Fruit fly (Drosophila melanogaster) whole organism, adult: ENCODE measurements around the gene Kul.

Experiments used
- CG12768 ChIP-seq: fragments of 200-800 bp; sonication (Bioruptor generic); optimal IDR thresholded peaks from 2 replicates; lab custom pipeline; 2017; ENCODE audit warnings: missing biosample characterization, missing genetic modification characterization, mild to moderate bottlenecking, moderate library complexity, missing genetic modification reagents
- CG5204 ChIP-seq: fragments of 200-800 bp; sonication (Bioruptor generic); optimal IDR thresholded peaks from 2 replicates; lab custom pipeline; 2016; ENCODE audit warnings: missing biosample characterization, missing genetic modification characterization
- CG7045 ChIP-seq: fragments of 200-800 bp; sonication (Bioruptor generic); optimal IDR thresholded peaks from 2 replicates; lab custom pipeline; 2017; ENCODE audit warnings: missing biosample characterization, mild to moderate bottlenecking, missing genetic modification characterization
- Hr96 ChIP-seq: fragments of 200-800 bp; sonication (Bioruptor generic); optimal IDR thresholded peaks from 2 replicates; lab custom pipeline; 2016; ENCODE audit warnings: missing biosample characterization, missing genetic modification characterization
- Mnt ChIP-seq: fragments of 200-800 bp; sonication (Bioruptor generic); optimal IDR thresholded peaks from 2 replicates; lab custom pipeline; 2016; ENCODE audit warnings: missing biosample characterization, mild to moderate bottlenecking, missing genetic modification characterization
- bab1 ChIP-seq: fragments of 200-800 bp; sonication (Bioruptor generic); optimal IDR thresholded peaks from 3 replicates; lab custom pipeline; 2019; ENCODE audit warnings: missing biosample characterization, mild to moderate bottlenecking, missing genetic modification characterization, moderate library complexity
- kay ChIP-seq: fragments of 200-800 bp; sonication (Bioruptor generic); peaks from one replicate; lab custom pipeline; 2016; ENCODE audit warnings: missing biosample characterization, missing genetic modification characterization, borderline replicate concordance
- tj ChIP-seq: fragments of 200-800 bp; sonication (Bioruptor generic); optimal IDR thresholded peaks from 3 replicates; lab custom pipeline; 2017; ENCODE audit warnings: missing biosample characterization, mild to moderate bottlenecking, missing genetic modification characterization, moderate library complexity
- toe ChIP-seq: fragments of 200-800 bp; sonication (Bioruptor generic); optimal IDR thresholded peaks from 2 replicates; lab custom pipeline; 2016; ENCODE audit warnings: missing biosample characterization, missing genetic modification characterization

DNA sequence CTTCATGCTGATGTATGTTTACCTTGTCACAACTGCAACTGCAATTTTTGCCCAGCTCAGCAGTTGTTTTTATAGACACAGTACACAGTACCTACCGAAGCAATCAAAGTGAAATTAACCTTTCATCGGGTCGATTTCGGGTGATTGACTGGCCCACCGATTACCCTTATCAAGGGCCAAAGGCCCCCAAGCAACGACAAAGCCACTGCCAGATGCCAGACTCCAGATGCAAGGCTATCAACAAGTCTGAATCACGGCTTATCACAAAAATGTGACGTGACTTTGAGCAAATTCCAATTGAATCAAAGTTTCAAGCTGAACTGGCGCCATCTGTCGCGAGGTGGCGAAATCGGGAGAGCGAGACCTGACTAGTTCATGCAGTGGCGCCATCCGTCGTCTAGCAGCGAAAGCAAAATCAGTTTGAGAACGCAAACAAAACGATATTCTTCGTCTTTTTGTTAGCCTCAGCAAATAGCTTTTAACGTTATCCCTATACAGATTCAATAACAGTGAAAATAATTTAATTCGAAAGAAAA lies 8.8 kb upstream of the Kul start, which contains the start of gene Obp99b:
- TF ChIP-seq Mnt (no peak), CG12768 (no peak), kay (no peak), Hr96 (peak; percentile 51), CG5204 (GFP tag; lab: Kevin White, UChicago) (peak; percentile 25), toe (GFP tag; lab: Kevin White, UChicago) (peak; percentile 38), CG7045 (GFP tag; lab: Kevin White, UChicago) (peak; percentile 5), bab1 (GFP tag; lab: Kevin White, UChicago) (peak; percentile 28), tj (peak; percentile 26)
